Fruit fly (Drosophila melanogaster): ENCODE data around the gene Rop.

Gene Rop

dm6 chr3L:4102496-4103257 lies 36.1 kb downstream of the Rop start, which contains the start of gene CG14995 (continued):
- TF ChIP-seq CG13123 (GFP tag; optimal IDR thresholded peaks at IDR 0.05) = no peak
- TF ChIP-seq CG10366 (GFP tag; IDR thresholded peaks at IDR 0.05) = no peak
- TF ChIP-seq unpg (GFP tag; optimal IDR thresholded peaks at IDR 0.05) = no peak
- no peak for TF ChIP-seq D (optimal IDR thresholded peaks at IDR 0.05)
- TF ChIP-seq D (GFP tag; optimal IDR thresholded peaks at IDR 0.05) = no peak
- no peak for TF ChIP-seq NC2α (GFP tag; optimal IDR thresholded peaks at IDR 0.05)
- peak in 1 of 2 experiments; percentile 0 for TF ChIP-seq bsh (GFP tag; optimal IDR thresholded peaks at IDR 0.05)
- no peak for TF ChIP-seq Kr (GFP tag; optimal IDR thresholded peaks at IDR 0.05)
- no peak for TF ChIP-seq insv (GFP tag; optimal IDR thresholded peaks at IDR 0.05)
- TF ChIP-seq trem (tag; optimal IDR thresholded peaks at IDR 0.05) = no peak
- no peak for TF ChIP-seq da (GFP tag; optimal IDR thresholded peaks at IDR 0.05)
- TF ChIP-seq dm (GFP tag; optimal IDR thresholded peaks at IDR 0.05) = no peak
- no peak for TF ChIP-seq CG4820 (GFP tag; optimal IDR thresholded peaks at IDR 0.05)
- TF ChIP-seq fd102C (GFP tag; optimal IDR thresholded peaks at IDR 0.05) = no peak
- TF ChIP-seq shn (GFP tag; optimal IDR thresholded peaks at IDR 0.05) = no peak
- no peak for TF ChIP-seq CG7372 (GFP tag; IDR thresholded peaks at IDR 0.05)
- TF ChIP-seq dmrt99B (tag; optimal IDR thresholded peaks at IDR 0.05) = peak; percentile 21
- no peak for TF ChIP-seq ham (GFP tag; IDR thresholded peaks at IDR 0.05)
- no peak for TF ChIP-seq wor (GFP tag; IDR thresholded peaks at IDR 0.05)
- TF ChIP-seq sim (GFP tag; IDR thresholded peaks at IDR 0.05) = no peak
- peak; percentile 72 for TF ChIP-seq Fer1 (GFP tag; optimal IDR thresholded peaks at IDR 0.05)
- TF ChIP-seq CG4707 (GFP tag; optimal IDR thresholded peaks at IDR 0.05) = no peak
- peak; percentile 72; the same call in 2 of the 3 replicates for TF ChIP-seq ci (GFP tag; IDR thresholded peaks at IDR 0.05)
- TF ChIP-seq CG10209 (GFP tag; optimal IDR thresholded peaks at IDR 0.05) = no peak
- TF ChIP-seq onecut (GFP tag; IDR thresholded peaks at IDR 0.05) = no peak
- TF ChIP-seq ranshi (GFP tag; IDR thresholded peaks at IDR 0.05) = no peak
- no peak for TF ChIP-seq dmrt11E (tag; optimal IDR thresholded peaks at IDR 0.05)
- TF ChIP-seq Bteb2 (GFP tag; optimal IDR thresholded peaks at IDR 0.05) = no peak
- TF ChIP-seq Dref (GFP tag; IDR thresholded peaks at IDR 0.05) = peak; percentile 78
- TF ChIP-seq CG1647 (GFP tag; optimal IDR thresholded peaks at IDR 0.05) = no peak
- no peak for TF ChIP-seq HmgZ (tag; optimal IDR thresholded peaks at IDR 0.05)
- no peak for TF ChIP-seq E2f1 (GFP tag; IDR thresholded peaks at IDR 0.05)
- TF ChIP-seq CG8924 (tag; optimal IDR thresholded peaks at IDR 0.05) = peak; percentile 82
- no peak for TF ChIP-seq Oli (tag; optimal IDR thresholded peaks at IDR 0.05)
- TF ChIP-seq CG17829 (tag; optimal IDR thresholded peaks at IDR 0.05) = peak; percentile 13
- TF ChIP-seq Ets65A (GFP tag) = no peak
- no peak for TF ChIP-seq HLHmδ (GFP tag; optimal IDR thresholded peaks at IDR 0.05)
- TF ChIP-seq CG7928 (GFP tag; optimal IDR thresholded peaks at IDR 0.05) = no peak
- TF ChIP-seq Usf (GFP tag; optimal IDR thresholded peaks at IDR 0.05) = no peak
- no peak for TF ChIP-seq pita (GFP tag; optimal IDR thresholded peaks at IDR 0.05)
- no peak for TF ChIP-seq Fer2 (tag; optimal IDR thresholded peaks at IDR 0.05)
- TF ChIP-seq Hsf (GFP tag; optimal IDR thresholded peaks at IDR 0.05) = no peak
- TF ChIP-seq ATbp (GFP tag; optimal IDR thresholded peaks at IDR 0.05) = no peak
- peak; percentile 63; the same call in 2 of the 3 replicates for TF ChIP-seq CG6791 (GFP tag; IDR thresholded peaks at IDR 0.05; ENCODE audit: partially characterized antibody)
- TF ChIP-seq seq (GFP tag; IDR thresholded peaks at IDR 0.05) = no peak
- no peak for TF ChIP-seq CG11398 (GFP tag; optimal IDR thresholded peaks at IDR 0.05)
- no peak for TF ChIP-seq jumu (GFP tag; optimal IDR thresholded peaks at IDR 0.05)
- TF ChIP-seq CG17328 (GFP tag; IDR thresholded peaks at IDR 0.05) = no peak
- TF ChIP-seq CG14050 (GFP tag; IDR thresholded peaks at IDR 0.05) = no peak
- no peak for TF ChIP-seq maf-S (GFP tag; optimal IDR thresholded peaks at IDR 0.05)
- TF ChIP-seq CHES-1-like (GFP tag; optimal IDR thresholded peaks at IDR 0.05) = peak; percentile 25
